Fruit fly (Drosophila melanogaster) whole organism, embryonic: Measurements from ENCODE around the gene Pex1.

Experiments
- Antp ChIP-seq: fragments of 200-800 bp; sonication (Bioruptor generic); optimal IDR thresholded peaks from 3 replicates; lab custom pipeline; 2016; ENCODE audit warnings: missing biosample characterization, missing genetic modification characterization
- Atf6 ChIP-seq: fragments of 200-800 bp; sonication (Bioruptor generic); IDR thresholded peaks from 2 replicates; pipeline ENCODE4 v1.3.6; 2022; ENCODE audit warnings: missing biosample characterization, missing genetic modification characterization
- B-H2 ChIP-seq: fragments of 200-800 bp; sonication (Bioruptor generic); optimal IDR thresholded peaks from 2 replicates; lab custom pipeline; 2018; ENCODE audit warnings: missing biosample characterization, mild to moderate bottlenecking, missing genetic modification characterization
- CG11696 ChIP-seq: fragments of 200-800 bp; sonication (Bioruptor generic); IDR thresholded peaks from 2 replicates; pipeline ENCODE4 v1.3.6; 2022; ENCODE audit warnings: missing biosample characterization, missing genetic modification characterization
- CG15269 ChIP-seq: fragments of 200-800 bp; sonication (Bioruptor generic); optimal IDR thresholded peaks from 2 replicates; lab custom pipeline; 2018; ENCODE audit warnings: missing biosample characterization, mild to moderate bottlenecking, missing genetic modification characterization, moderate library complexity
- CG15479 ChIP-seq: fragments of 200-800 bp; sonication (Bioruptor generic); optimal IDR thresholded peaks from 3 replicates; lab custom pipeline; 2019; ENCODE audit warnings: missing biosample characterization, mild to moderate bottlenecking, missing genetic modification characterization, moderate library complexity
- CG18476 ChIP-seq: fragments of 200-800 bp; sonication (Bioruptor generic); optimal IDR thresholded peaks from 2 replicates; lab custom pipeline; 2016; ENCODE audit warnings: missing biosample characterization, mild to moderate bottlenecking, missing genetic modification characterization
- CG3726 ChIP-seq: fragments of 200-800 bp; sonication (Bioruptor generic); IDR thresholded peaks from 3 replicates; pipeline ENCODE4, ENCODE4 v1.3.6; 2022; ENCODE audit warnings: missing biosample characterization, missing genetic modification characterization
- CG9727 ChIP-seq: fragments of 200-800 bp; sonication (Bioruptor generic); optimal IDR thresholded peaks from 3 replicates; lab custom pipeline; 2017; ENCODE audit warnings: missing biosample characterization, mild to moderate bottlenecking, missing genetic modification characterization
- CTCF ChIP-seq: fragments of 200-800 bp; sonication (Bioruptor generic); optimal IDR thresholded peaks from 2 replicates; lab custom pipeline; 2017; ENCODE audit warnings: missing biosample characterization, mild to moderate bottlenecking, missing genetic modification characterization, moderate library complexity
- D ChIP-seq, 2 experiments: fragments of 200-800 bp in 1 of 2; fragments of >200 bp in 1 of 2; sonication (Bioruptor generic) in 1 of 2; optimal IDR thresholded peaks; 2 replicates in 1 of 2; 3 replicates in 1 of 2; lab custom pipeline; 2017; ENCODE audit warnings: mild to moderate bottlenecking in 1 of 2, missing biosample characterization in 1 of 2, missing genetic modification characterization in 1 of 2, missing genetic modification reagents in 1 of 2
- Elba2 ChIP-seq: fragments of 200-800 bp; sonication (Bioruptor generic); optimal IDR thresholded peaks from 3 replicates; lab custom pipeline; 2016; ENCODE audit warnings: missing biosample characterization, missing genetic modification characterization
- H15 ChIP-seq: fragments of 200-800 bp; sonication (Bioruptor generic); IDR thresholded peaks from 3 replicates; pipeline ENCODE4 v1.3.6; 2022; ENCODE audit warnings: missing biosample characterization, missing genetic modification characterization
- HHEX ChIP-seq: fragments of 200-800 bp; sonication (Bioruptor generic); optimal IDR thresholded peaks from 3 replicates; lab custom pipeline; 2017; ENCODE audit warnings: missing biosample characterization, mild to moderate bottlenecking, missing genetic modification characterization, missing genetic modification reagents
- HLH54F ChIP-seq: fragments of 200-800 bp; sonication (Bioruptor generic); optimal IDR thresholded peaks from 3 replicates; lab custom pipeline; 2016; ENCODE audit warnings: missing biosample characterization, missing genetic modification characterization
- Meics ChIP-seq: fragments of 200-800 bp; sonication (Bioruptor generic); optimal IDR thresholded peaks from 2 replicates; lab custom pipeline; 2017; ENCODE audit warnings: missing biosample characterization, mild to moderate bottlenecking, missing genetic modification characterization
- Opbp ChIP-seq: fragments of 200-800 bp; sonication (Bioruptor generic); IDR thresholded peaks from 3 replicates; pipeline ENCODE4 v1.3.6; 2022; ENCODE audit warnings: missing biosample characterization, missing genetic modification characterization; ENCODE audit not compliant: partially characterized antibody
- Rfx ChIP-seq: fragments of 200-800 bp; sonication (Bioruptor generic); IDR thresholded peaks from 2 replicates; pipeline ENCODE4 v1.3.6; 2022; ENCODE audit warnings: missing biosample characterization, missing genetic modification characterization
- YL-1 ChIP-seq: fragments of 200-800 bp; sonication (Bioruptor generic); optimal IDR thresholded peaks from 3 replicates; lab custom pipeline; 2017; ENCODE audit warnings: missing biosample characterization, mild to moderate bottlenecking, missing genetic modification characterization
- ara ChIP-seq: fragments of 200-800 bp; sonication (Bioruptor generic); IDR thresholded peaks from 2 replicates; pipeline ENCODE4 v1.3.6; 2022; ENCODE audit warnings: missing biosample characterization, missing genetic modification characterization
- bigmax ChIP-seq: fragments of 200-800 bp; sonication (Bioruptor generic); optimal IDR thresholded peaks from 2 replicates; lab custom pipeline; 2018; ENCODE audit warnings: missing biosample characterization, mild to moderate bottlenecking, missing genetic modification characterization
- cad ChIP-seq: fragments of >200 bp; optimal IDR thresholded peaks from 2 replicates; lab custom pipeline; 2017; ENCODE audit warnings: missing biosample characterization, missing genetic modification characterization
- emc ChIP-seq: fragments of 200-800 bp; sonication (Bioruptor generic); optimal IDR thresholded peaks from 2 replicates; lab custom pipeline; 2016; ENCODE audit warnings: missing biosample characterization, missing genetic modification characterization
- insv ChIP-seq, 2 experiments: fragments of 200-800 bp; sonication (Bioruptor generic); optimal IDR thresholded peaks; 3 replicates each; lab custom pipeline; 2016 to 2018; ENCODE audit warnings: missing biosample characterization in 2 of 2, missing genetic modification characterization in 2 of 2
- kay ChIP-seq: fragments of 200-800 bp; sonication (Bioruptor generic); optimal IDR thresholded peaks from 2 replicates; lab custom pipeline; 2016; ENCODE audit warnings: missing biosample characterization, missing genetic modification characterization
- kni ChIP-seq: fragments of 200-800 bp; sonication (Bioruptor generic); optimal IDR thresholded peaks from 3 replicates; lab custom pipeline; 2017; ENCODE audit warnings: mild to moderate bottlenecking, missing biosample characterization, missing genetic modification reagents, missing genetic modification characterization
- prd ChIP-seq, 3 experiments: fragments of >200 bp in 2 of 3; fragments of 200-800 bp in 1 of 3; sonication (Bioruptor generic) in 1 of 3; optimal IDR thresholded peaks in 2 of 3; IDR thresholded peaks in 1 of 3; 2 replicates in 2 of 3; 3 replicates in 1 of 3; pipeline versions ENCODE4 v1.3.6 to Lab custom; 2017 to 2022; ENCODE audit warnings: missing biosample characterization in 1 of 3, missing genetic modification characterization in 1 of 3
- ro ChIP-seq: fragments of 200-800 bp; sonication (Bioruptor generic); IDR thresholded peaks from 2 replicates; pipeline ENCODE4 v1.3.6; 2022; ENCODE audit warnings: missing biosample characterization, missing genetic modification characterization
- sens ChIP-seq: fragments of 200-800 bp; sonication (Bioruptor generic); peaks from one replicate; lab custom pipeline; 2016; ENCODE audit warnings: missing biosample characterization, missing genetic modification characterization
- sens-2 ChIP-seq: fragments of 200-800 bp; sonication (Bioruptor generic); IDR thresholded peaks from 2 replicates; pipeline ENCODE4 v1.3.6; 2022; ENCODE audit warnings: missing biosample characterization, missing genetic modification characterization
- stc ChIP-seq: fragments of 200-800 bp; sonication (Bioruptor generic); IDR thresholded peaks from 2 replicates; pipeline ENCODE4 v1.3.6; 2022; ENCODE audit warnings: missing biosample characterization, missing genetic modification characterization
- sug ChIP-seq: fragments of 200-800 bp; optimal IDR thresholded peaks from 2 replicates; lab custom pipeline; 2019; ENCODE audit warnings: missing biosample characterization, mild to moderate bottlenecking, missing genetic modification characterization, moderate library complexity
- tll ChIP-seq, 2 experiments: fragments of 200-800 bp in 1 of 2; fragments of >200 bp in 1 of 2; sonication (Bioruptor generic) in 1 of 2; optimal IDR thresholded peaks; 2 replicates each; lab custom pipeline; 2017 to 2019; ENCODE audit warnings: missing biosample characterization in 2 of 2, missing genetic modification characterization in 2 of 2, mild to moderate bottlenecking in 1 of 2, moderate library complexity in 1 of 2
- vvl ChIP-seq: fragments of 200-800 bp; sonication (Bioruptor generic); IDR thresholded peaks from 2 replicates; pipeline ENCODE4 v1.3.6; 2022; ENCODE audit warnings: missing biosample characterization, missing genetic modification characterization
- zen ChIP-seq: fragments of 200-800 bp; sonication (Bioruptor generic); optimal IDR thresholded peaks from 3 replicates; lab custom pipeline; 2018; ENCODE audit warnings: missing biosample characterization, mild to moderate bottlenecking, missing genetic modification characterization, moderate library complexity

Gene Pex1

dm6 chr3L:14064065-14064414 lies 7.7 kb upstream of the Pex1 start (continued):
- TF ChIP-seq CG9727 (GFP tag; lab: Kevin White, UChicago) (no peak), sug (tag; lab: Kevin White, UChicago) (no peak)
- TF ChIP-seq, all 482 proteins: peak for 10

- TF ChIP-seq Atf6 (GFP tag; lab: Robert Waterston, UW), result no peak
- TF ChIP-seq CG15269 (tag; lab: Kevin White, UChicago), result no peak
- no peak for TF ChIP-seq emc (GFP tag; lab: Kevin White, UChicago)
These were observed 3.8 kb downstream of the Pex1 start, which contains the start of gene btl for dm6 chr3L:14075472-14075871. btl (plus strand) TSS chr3L:14075772.

- TF ChIP-seq kni (GFP tag; lab: Kevin White, UChicago) (peak; percentile 74), ro (GFP tag; lab: Robert Waterston, UW) (no peak), insv (GFP tag; optimal IDR thresholded peaks at IDR 0.05; lab: Kevin White, UChicago) (peak in 1 of 2 experiments; percentile 47), YL-1 (GFP tag; lab: Kevin White, UChicago) (no peak), cad (GFP tag; lab: Kevin White, UChicago) (peak; percentile 82), B-H2 (no peak), CG15479 (GFP tag; lab: Kevin White, UChicago) (peak; percentile 90), Rfx (GFP tag; lab: Robert Waterston, UW) (no peak), bigmax (GFP tag; lab: Kevin White, UChicago) (no peak), Opbp (GFP tag; lab: Robert Waterston, UW) (no peak), vvl (GFP tag; lab: Robert Waterston, UW) (peak; percentile 56), Elba2 (GFP tag; lab: Kevin White, UChicago) (peak; percentile 10), CG3726 (GFP tag; lab: Robert Waterston, UW) (0 out of 3 replicates have a peak, but pooled peaks have one; percentile 15), H15 (GFP tag; lab: Robert Waterston, UW) (no peak), CTCF (no peak), prd (optimal IDR thresholded peaks at IDR 0.05; lab: Kevin White, UChicago) (no peak), prd (GFP tag; IDR thresholded peaks at IDR 0.05; lab: Robert Waterston, UW) (peak; percentile 7; the same call in 1 of the 3 replicates), HLH54F (no peak), ara (GFP tag; lab: Robert Waterston, UW) (no peak), kay (GFP tag; lab: Kevin White, UChicago) (no peak), tll (GFP tag; optimal IDR thresholded peaks at IDR 0.05; lab: Kevin White, UChicago) (peak in 1 of 2 experiments; percentile 75), zen (tag; lab: Kevin White, UChicago) (peak; percentile 13), sens-2 (GFP tag; lab: Robert Waterston, UW) (no peak), D (optimal IDR thresholded peaks at IDR 0.05; lab: Kevin White, UChicago) (peak; percentile 29), D (GFP tag; optimal IDR thresholded peaks at IDR 0.05; lab: Kevin White, UChicago) (no peak), HHEX (GFP tag; lab: Kevin White, UChicago) (no peak)
- TF ChIP-seq, all 482 proteins: peak for 11
These were observed 4.9 kb downstream of the Pex1 start for dm6 chr3L:14076559-14076958.

- TF ChIP-seq stc (GFP tag; lab: Robert Waterston, UW) (no peak), sens (GFP tag; lab: Kevin White, UChicago) (peak; percentile 55), Meics (GFP tag; lab: Kevin White, UChicago) (no peak), Antp (no peak)
These were observed 6.5 kb downstream of the Pex1 start for dm6 chr3L:14078227-14078626.

- TF ChIP-seq CG18476 (GFP tag; lab: Kevin White, UChicago) (no peak), CG11696 (GFP tag; lab: Robert Waterston, UW) (peak; percentile 28; the same call in 1 of the 2 replicates)
These were observed 7.5 kb downstream of the Pex1 start for dm6 chr3L:14079224-14079623.
